Fruit fly (Drosophila melanogaster) whole organism, embryonic: ENCODE data around the gene CG6733.

Experiments
- Abd-B ChIP-seq: fragments of 200-800 bp; sonication (Bioruptor generic); optimal IDR thresholded peaks from 2 replicates; lab custom pipeline; 2018; ENCODE audit warnings: missing biosample characterization, mild to moderate bottlenecking, missing genetic modification characterization, moderate library complexity
- Asciz ChIP-seq: fragments of 200-800 bp; sonication (Bioruptor generic); optimal IDR thresholded peaks from 2 replicates; lab custom pipeline; 2017; ENCODE audit warnings: missing biosample characterization, mild to moderate bottlenecking, missing genetic modification characterization, missing genetic modification reagents
- Atf3 ChIP-seq: fragments of 200-800 bp; sonication (Bioruptor generic); optimal IDR thresholded peaks from 3 replicates; lab custom pipeline; 2016; ENCODE audit warnings: missing biosample characterization, missing genetic modification characterization
- Awh ChIP-seq: fragments of 200-800 bp; sonication (Bioruptor generic); IDR thresholded peaks from 2 replicates; pipeline ENCODE4, ENCODE4 v1.3.6; 2022; ENCODE audit warnings: missing biosample characterization, missing genetic modification characterization
- BEAF-32 ChIP-seq: fragments of 200-800 bp; sonication (Bioruptor generic); optimal IDR thresholded peaks from 3 replicates; lab custom pipeline; 2017; ENCODE audit warnings: missing biosample characterization, missing genetic modification characterization, mild to moderate bottlenecking, moderate library complexity, missing genetic modification reagents
- C15 ChIP-seq: fragments of 200-800 bp; sonication (Bioruptor generic); IDR thresholded peaks from 3 replicates; pipeline ENCODE4 v1.3.6; 2022; ENCODE audit warnings: missing biosample characterization, missing genetic modification characterization
- CG12219 ChIP-seq: fragments of 200-800 bp; sonication (Bioruptor generic); optimal IDR thresholded peaks from 3 replicates; lab custom pipeline; 2018; ENCODE audit warnings: missing biosample characterization, mild to moderate bottlenecking, missing genetic modification characterization
- CG12236 ChIP-seq: fragments of 200-800 bp; sonication (Bioruptor generic); optimal IDR thresholded peaks from 2 replicates; lab custom pipeline; 2016; ENCODE audit warnings: missing biosample characterization, missing genetic modification characterization
- CG12744 ChIP-seq: fragments of 200-800 bp; sonication (Bioruptor generic); optimal IDR thresholded peaks from 2 replicates; lab custom pipeline; 2016; ENCODE audit warnings: missing biosample characterization, missing genetic modification characterization
- CG14965 ChIP-seq: fragments of 200-800 bp; sonication (Bioruptor generic); optimal IDR thresholded peaks from 2 replicates; lab custom pipeline; 2016; ENCODE audit warnings: missing biosample characterization, missing genetic modification characterization, borderline replicate concordance
- CG17385 ChIP-seq: fragments of 200-800 bp; sonication (Bioruptor generic); optimal IDR thresholded peaks from 3 replicates; lab custom pipeline; 2018; ENCODE audit warnings: missing biosample characterization, mild to moderate bottlenecking, missing genetic modification characterization
- CG17612 ChIP-seq: fragments of 200-800 bp; sonication (Bioruptor generic); IDR thresholded peaks from 2 replicates; pipeline ENCODE4 v1.3.6; 2022; ENCODE audit warnings: missing biosample characterization, missing genetic modification characterization
- CG17912 ChIP-seq: fragments of 200-800 bp; sonication (Bioruptor generic); optimal IDR thresholded peaks from 2 replicates; lab custom pipeline; 2018; ENCODE audit warnings: missing biosample characterization, mild to moderate bottlenecking, missing genetic modification characterization
- CG2199 ChIP-seq: fragments of 200-800 bp; sonication (Bioruptor generic); IDR thresholded peaks from 3 replicates; pipeline ENCODE4 v1.3.6; 2022; ENCODE audit warnings: missing biosample characterization, missing genetic modification characterization
- CG6254 ChIP-seq: fragments of 200-800 bp; sonication (Bioruptor generic); optimal IDR thresholded peaks from 3 replicates; lab custom pipeline; 2017; ENCODE audit warnings: mild to moderate bottlenecking, missing biosample characterization, missing genetic modification reagents, missing genetic modification characterization
- CG6791 ChIP-seq: fragments of 200-800 bp; sonication (Bioruptor generic); IDR thresholded peaks from 3 replicates; pipeline ENCODE4 v1.3.6; 2022; ENCODE audit warnings: missing biosample characterization, missing genetic modification characterization; ENCODE audit not compliant: partially characterized antibody
- CG6813 ChIP-seq: fragments of 200-800 bp; sonication (Bioruptor generic); optimal IDR thresholded peaks from 2 replicates; lab custom pipeline; 2017; ENCODE audit warnings: missing biosample characterization, missing genetic modification characterization, mild to moderate bottlenecking, moderate library complexity, missing genetic modification reagents
- CG8089 ChIP-seq: fragments of 200-800 bp; sonication (Bioruptor generic); optimal IDR thresholded peaks from 3 replicates; lab custom pipeline; 2016; ENCODE audit warnings: missing biosample characterization, missing genetic modification characterization
- CG8924 ChIP-seq: fragments of 200-800 bp; optimal IDR thresholded peaks from 3 replicates; lab custom pipeline; 2019; ENCODE audit warnings: missing biosample characterization, mild to moderate bottlenecking, missing genetic modification characterization, moderate library complexity
- CG9817 ChIP-seq: fragments of 200-800 bp; sonication (Bioruptor generic); optimal IDR thresholded peaks from 2 replicates; lab custom pipeline; 2018; ENCODE audit warnings: missing biosample characterization, mild to moderate bottlenecking, missing genetic modification characterization, moderate library complexity
- Deaf1 ChIP-seq: fragments of 200-800 bp; optimal IDR thresholded peaks from 3 replicates; lab custom pipeline; 2019; ENCODE audit warnings: missing biosample characterization, mild to moderate bottlenecking, missing genetic modification characterization, moderate library complexity
- Dek ChIP-seq: fragments of 200-800 bp; sonication (Bioruptor generic); optimal IDR thresholded peaks from 3 replicates; lab custom pipeline; 2019; ENCODE audit warnings: missing biosample characterization, mild to moderate bottlenecking, missing genetic modification characterization, moderate library complexity
- ERR ChIP-seq: fragments of 200-800 bp; sonication (Bioruptor generic); optimal IDR thresholded peaks from 2 replicates; lab custom pipeline; 2016; ENCODE audit warnings: missing biosample characterization, missing genetic modification characterization
- HLH3B ChIP-seq: fragments of 200-800 bp; sonication (Bioruptor generic); IDR thresholded peaks from 2 replicates; pipeline ENCODE4 v1.3.6; 2022; ENCODE audit warnings: missing biosample characterization, missing genetic modification characterization
- Meics ChIP-seq: fragments of 200-800 bp; sonication (Bioruptor generic); optimal IDR thresholded peaks from 2 replicates; lab custom pipeline; 2017; ENCODE audit warnings: missing biosample characterization, mild to moderate bottlenecking, missing genetic modification characterization
- NfI ChIP-seq: fragments of 200-800 bp; sonication (Bioruptor generic); optimal IDR thresholded peaks from 3 replicates; lab custom pipeline; 2018; ENCODE audit warnings: missing biosample characterization, mild to moderate bottlenecking, missing genetic modification characterization, moderate library complexity
- Optix ChIP-seq: fragments of 200-800 bp; sonication (Bioruptor generic); IDR thresholded peaks from 3 replicates; pipeline ENCODE4 v1.3.6; 2022; ENCODE audit warnings: missing biosample characterization, missing genetic modification characterization
- Rfx ChIP-seq: fragments of 200-800 bp; sonication (Bioruptor generic); IDR thresholded peaks from 2 replicates; pipeline ENCODE4 v1.3.6; 2022; ENCODE audit warnings: missing biosample characterization, missing genetic modification characterization
- Vsx1 ChIP-seq: fragments of 200-800 bp; sonication (Bioruptor generic); optimal IDR thresholded peaks from 2 replicates; lab custom pipeline; 2017; ENCODE audit warnings: missing biosample characterization, mild to moderate bottlenecking, missing genetic modification characterization, missing genetic modification reagents
- Xrp1 ChIP-seq: fragments of 200-800 bp; sonication (Bioruptor generic); IDR thresholded peaks from 2 replicates; pipeline ENCODE4 v1.3.6; 2022; ENCODE audit warnings: missing biosample characterization, missing genetic modification characterization
- ac ChIP-seq: fragments of 200-800 bp; sonication (Bioruptor generic); optimal IDR thresholded peaks from 3 replicates; lab custom pipeline; 2017; ENCODE audit warnings: missing biosample characterization, mild to moderate bottlenecking, missing genetic modification characterization
- btn ChIP-seq: fragments of 200-800 bp; sonication (Bioruptor generic); optimal IDR thresholded peaks from 2 replicates; lab custom pipeline; 2016; ENCODE audit warnings: missing biosample characterization, missing genetic modification characterization
- caup ChIP-seq: fragments of 200-800 bp; sonication (Bioruptor generic); optimal IDR thresholded peaks from 3 replicates; lab custom pipeline; 2017; ENCODE audit warnings: missing biosample characterization, mild to moderate bottlenecking, missing genetic modification characterization, moderate library complexity; ENCODE audit not compliant: severe bottlenecking
- da ChIP-seq: fragments of 200-800 bp; sonication (Bioruptor generic); optimal IDR thresholded peaks from 2 replicates; lab custom pipeline; 2016; ENCODE audit warnings: missing biosample characterization, missing genetic modification characterization
- dan ChIP-seq: fragments of 200-800 bp; sonication (Bioruptor generic); IDR thresholded peaks from 2 replicates; pipeline ENCODE4 v1.3.6; 2022; ENCODE audit warnings: missing biosample characterization, missing genetic modification characterization
- dmrt11E ChIP-seq: fragments of 200-800 bp; sonication (Bioruptor generic); optimal IDR thresholded peaks from 3 replicates; lab custom pipeline; 2018; ENCODE audit warnings: missing biosample characterization, mild to moderate bottlenecking, missing genetic modification characterization, moderate library complexity
- grn ChIP-seq: fragments of 200-800 bp; sonication (Bioruptor generic); optimal IDR thresholded peaks from 3 replicates; lab custom pipeline; 2017; ENCODE audit warnings: missing biosample characterization, missing genetic modification characterization
- jing ChIP-seq: fragments of 200-800 bp; sonication (Bioruptor generic); optimal IDR thresholded peaks from 2 replicates; lab custom pipeline; 2018; ENCODE audit warnings: missing biosample characterization, mild to moderate bottlenecking, missing genetic modification characterization
- ken ChIP-seq: fragments of 200-800 bp; sonication (Bioruptor generic); IDR thresholded peaks from 3 replicates; pipeline ENCODE4 v1.3.6; 2022; ENCODE audit warnings: missing biosample characterization, missing genetic modification characterization
- lola ChIP-seq, 3 experiments: fragments of >200 bp in 2 of 3; fragments of 200-800 bp in 1 of 3; sonication (Bioruptor generic) in 1 of 3; optimal IDR thresholded peaks; 2 replicates each; lab custom pipeline; 2017 to 2019; ENCODE audit warnings: missing biosample characterization in 3 of 3, missing genetic modification characterization in 3 of 3, mild to moderate bottlenecking in 1 of 3, moderate library complexity in 1 of 3
- p53 ChIP-seq: fragments of 200-800 bp; sonication (Bioruptor generic); optimal IDR thresholded peaks from 2 replicates; lab custom pipeline; 2016; ENCODE audit warnings: missing biosample characterization, missing genetic modification characterization
- pb ChIP-seq: fragments of 200-800 bp; sonication (Bioruptor generic); optimal IDR thresholded peaks from 3 replicates; lab custom pipeline; 2016; ENCODE audit warnings: missing biosample characterization, missing genetic modification characterization
- pho ChIP-seq: fragments of 200-800 bp; sonication (Bioruptor generic); optimal IDR thresholded peaks from 2 replicates; lab custom pipeline; 2016; ENCODE audit warnings: missing biosample characterization, missing genetic modification characterization
- ranshi ChIP-seq: fragments of 200-800 bp; sonication (Bioruptor generic); IDR thresholded peaks from 2 replicates; pipeline ENCODE4 v1.3.6; 2022; ENCODE audit warnings: missing biosample characterization, missing genetic modification characterization
- scrt ChIP-seq: fragments of 200-800 bp; sonication (Bioruptor generic); optimal IDR thresholded peaks from 2 replicates; lab custom pipeline; 2018; ENCODE audit warnings: missing biosample characterization, mild to moderate bottlenecking, missing genetic modification characterization, moderate library complexity
- slp2 ChIP-seq: fragments of 200-800 bp; sonication (Bioruptor generic); optimal IDR thresholded peaks from 2 replicates; lab custom pipeline; 2016; ENCODE audit warnings: missing biosample characterization, missing genetic modification characterization
- tio ChIP-seq: fragments of 200-800 bp; sonication (Bioruptor generic); optimal IDR thresholded peaks from 2 replicates; lab custom pipeline; 2017; ENCODE audit warnings: missing biosample characterization, missing genetic modification characterization, inconsistent platforms
- trh ChIP-seq: fragments of 200-800 bp; sonication (Bioruptor generic); optimal IDR thresholded peaks from 2 replicates; lab custom pipeline; 2016; ENCODE audit warnings: missing biosample characterization, missing genetic modification characterization
- twi ChIP-seq: fragments of 200-800 bp; optimal IDR thresholded peaks from 2 replicates; lab custom pipeline; 2019; ENCODE audit warnings: missing biosample characterization, mild to moderate bottlenecking, missing genetic modification characterization, moderate library complexity
- unc-4 ChIP-seq: fragments of 200-800 bp; sonication (Bioruptor generic); IDR thresholded peaks from 2 replicates; pipeline ENCODE4 v1.3.6; 2022; ENCODE audit warnings: missing biosample characterization, missing genetic modification characterization; ENCODE audit not compliant: partially characterized antibody
- zfh1 ChIP-seq: fragments of 200-800 bp; sonication (Bioruptor generic); IDR thresholded peaks from 3 replicates; pipeline ENCODE4 v1.3.6; 2022; ENCODE audit warnings: missing biosample characterization, missing genetic modification characterization

Gene CG6733

dm6 chr3R:23134690-23135089 lies 37.2 kb downstream of the CG6733 start (continued):
- peak; percentile 39; the same call in 1 of the 2 replicates for TF ChIP-seq Awh
- TF ChIP-seq tio (GFP tag; lab: Kevin White, UChicago): no peak
- TF ChIP-seq CG12219 (GFP tag; lab: Kevin White, UChicago): no peak
- peak; percentile 42; the same call in 1 of the 2 replicates for TF ChIP-seq Xrp1 (GFP tag; lab: Robert Waterston, UW)
- no peak for TF ChIP-seq CG8924
- TF ChIP-seq trh (GFP tag; lab: Kevin White, UChicago): no peak
- no peak for TF ChIP-seq dan (GFP tag; lab: Robert Waterston, UW)
- TF ChIP-seq pho (GFP tag; lab: Kevin White, UChicago): no peak
- no peak for TF ChIP-seq BEAF-32
- no peak for TF ChIP-seq Vsx1 (GFP tag; lab: Kevin White, UChicago)
- TF ChIP-seq ranshi: no peak
- TF ChIP-seq CG17912 (GFP tag; lab: Kevin White, UChicago): no peak
- no peak for TF ChIP-seq ken (GFP tag; lab: Robert Waterston, UW)
- no peak for TF ChIP-seq unc-4
- TF ChIP-seq ERR (GFP tag; lab: Kevin White, UChicago): no peak
- no peak for TF ChIP-seq lola (GFP tag; optimal IDR thresholded peaks at IDR 0.05; lab: Kevin White, UChicago)
- 0 out of 2 replicates have a peak, but pooled peaks have one; percentile 14 for TF ChIP-seq HLH3B (GFP tag; lab: Robert Waterston, UW)
- no peak for TF ChIP-seq jing
- no peak for TF ChIP-seq CG9817
- no peak for TF ChIP-seq CG17385 (GFP tag; lab: Kevin White, UChicago)
- no peak for TF ChIP-seq da
- peak; percentile 10 for TF ChIP-seq Asciz (GFP tag; lab: Kevin White, UChicago)
- no peak for TF ChIP-seq scrt (GFP tag; lab: Kevin White, UChicago)
- no peak for TF ChIP-seq CG2199 (GFP tag; lab: Robert Waterston, UW)
- TF ChIP-seq caup (GFP tag; lab: Kevin White, UChicago): no peak
- TF ChIP-seq ac (GFP tag; lab: Kevin White, UChicago): peak; percentile 26
- no peak for TF ChIP-seq twi (tag; lab: Kevin White, UChicago)
- TF ChIP-seq CG8089: no peak
- no peak for TF ChIP-seq CG6254 (GFP tag; lab: Kevin White, UChicago)
- TF ChIP-seq dmrt11E (tag; lab: Kevin White, UChicago): peak; percentile 20
- no peak for TF ChIP-seq Rfx (GFP tag; lab: Robert Waterston, UW)
- TF ChIP-seq NfI (GFP tag; lab: Kevin White, UChicago): no peak
- no peak for TF ChIP-seq CG17612 (GFP tag; lab: Robert Waterston, UW)
- TF ChIP-seq C15 (GFP tag; lab: Robert Waterston, UW): no peak
- TF ChIP-seq CG12236 (GFP tag; lab: Kevin White, UChicago): no peak
- TF ChIP-seq Deaf1 (tag; lab: Kevin White, UChicago): no peak
- TF ChIP-seq Atf3: no peak
- no peak for TF ChIP-seq CG14965 (GFP tag; lab: Kevin White, UChicago)
- no peak for TF ChIP-seq Abd-B (GFP tag; lab: Kevin White, UChicago)
- no peak for TF ChIP-seq pb (GFP tag; lab: Kevin White, UChicago)
- TF ChIP-seq Meics (GFP tag; lab: Kevin White, UChicago): no peak
- peak; percentile 12 for TF ChIP-seq btn (GFP tag; lab: Kevin White, UChicago)
- no peak for TF ChIP-seq slp2
- peak; percentile 52 for TF ChIP-seq CG6813 (GFP tag; lab: Kevin White, UChicago)
- peak; percentile 34; the same call in 1 of the 3 replicates for TF ChIP-seq zfh1 (GFP tag; lab: Robert Waterston, UW)
- no peak for TF ChIP-seq grn (GFP tag; lab: Kevin White, UChicago)
- no peak for TF ChIP-seq Optix (GFP tag; lab: Robert Waterston, UW)
- no peak for TF ChIP-seq CG12744 (GFP tag; lab: Kevin White, UChicago)
- TF ChIP-seq p53 (GFP tag; lab: Kevin White, UChicago): no peak
- TF ChIP-seq Dek (tag; lab: Kevin White, UChicago): no peak
- no peak for TF ChIP-seq CG6791 (GFP tag; lab: Robert Waterston, UW)
